Fruit fly (Drosophila melanogaster) whole organism, embryonic: ENCODE results near the gene Cpr76Bb.

ENCODE experiments used
- CG11093 ChIP-seq: fragments of 200-800 bp; sonication (Bioruptor generic); IDR thresholded peaks from 3 replicates; pipeline ENCODE4 v1.3.6; 2022; ENCODE audit warnings: missing biosample characterization, missing genetic modification characterization
- CG11456 ChIP-seq: fragments of 200-800 bp; sonication (Bioruptor generic); IDR thresholded peaks from 3 replicates; pipeline ENCODE4 v1.3.6; 2022; ENCODE audit warnings: missing biosample characterization, missing genetic modification characterization
- CG16779 ChIP-seq: fragments of 200-800 bp; sonication (Bioruptor generic); IDR thresholded peaks from 2 replicates; pipeline ENCODE4 v1.3.6; 2022; ENCODE audit warnings: missing biosample characterization, missing genetic modification characterization
- CG16813 ChIP-seq: fragments of 200-800 bp; sonication (Bioruptor generic); IDR thresholded peaks from 3 replicates; pipeline ENCODE4 v1.3.6; 2022; ENCODE audit warnings: missing biosample characterization, missing genetic modification characterization; ENCODE audit not compliant: partially characterized antibody
- CG17912 ChIP-seq: fragments of 200-800 bp; sonication (Bioruptor generic); optimal IDR thresholded peaks from 2 replicates; lab custom pipeline; 2018; ENCODE audit warnings: missing biosample characterization, mild to moderate bottlenecking, missing genetic modification characterization
- CG1832 ChIP-seq: fragments of 200-800 bp; sonication (Bioruptor generic); optimal IDR thresholded peaks from 2 replicates; lab custom pipeline; 2017; ENCODE audit warnings: missing biosample characterization, mild to moderate bottlenecking, missing genetic modification characterization, inconsistent platforms
- CG18764 ChIP-seq: fragments of 200-800 bp; sonication (Bioruptor generic); optimal IDR thresholded peaks from 3 replicates; lab custom pipeline; 2016; ENCODE audit warnings: missing biosample characterization, missing genetic modification characterization
- CG2875 ChIP-seq: fragments of 200-800 bp; sonication (Bioruptor generic); optimal IDR thresholded peaks from 2 replicates; lab custom pipeline; 2017; ENCODE audit warnings: missing biosample characterization, mild to moderate bottlenecking, missing genetic modification characterization, missing genetic modification reagents
- CG3407 ChIP-seq: fragments of 200-800 bp; sonication (Bioruptor generic); optimal IDR thresholded peaks from 2 replicates; lab custom pipeline; 2018; ENCODE audit warnings: missing biosample characterization, mild to moderate bottlenecking, missing genetic modification characterization
- CG3726 ChIP-seq: fragments of 200-800 bp; sonication (Bioruptor generic); IDR thresholded peaks from 3 replicates; pipeline ENCODE4, ENCODE4 v1.3.6; 2022; ENCODE audit warnings: missing biosample characterization, missing genetic modification characterization
- CG3995 ChIP-seq: fragments of 200-800 bp; sonication (Bioruptor generic); optimal IDR thresholded peaks from 3 replicates; lab custom pipeline; 2016; ENCODE audit warnings: missing biosample characterization, missing genetic modification characterization
- CG4404 ChIP-seq: fragments of 200-800 bp; sonication (Bioruptor generic); IDR thresholded peaks from 2 replicates; pipeline ENCODE4 v1.3.6; 2022; ENCODE audit warnings: missing biosample characterization, missing genetic modification characterization
- CG6765 ChIP-seq: fragments of 200-800 bp; sonication (Bioruptor generic); optimal IDR thresholded peaks from 3 replicates; lab custom pipeline; 2017; ENCODE audit warnings: missing biosample characterization, mild to moderate bottlenecking, missing genetic modification characterization
- CG8359 ChIP-seq: fragments of 200-800 bp; sonication (Bioruptor generic); optimal IDR thresholded peaks from 2 replicates; lab custom pipeline; 2017; ENCODE audit warnings: missing biosample characterization, mild to moderate bottlenecking, missing genetic modification characterization, borderline replicate concordance
- CG8944 ChIP-seq: fragments of 200-800 bp; sonication (Bioruptor generic); optimal IDR thresholded peaks from 3 replicates; lab custom pipeline; 2016; ENCODE audit warnings: missing biosample characterization, missing genetic modification characterization
- CG9609 ChIP-seq: fragments of 200-800 bp; sonication (Bioruptor generic); optimal IDR thresholded peaks from 3 replicates; lab custom pipeline; 2016; ENCODE audit warnings: missing biosample characterization, missing genetic modification characterization
- CG9932 ChIP-seq: fragments of 200-800 bp; sonication (Bioruptor generic); IDR thresholded peaks from 2 replicates; pipeline ENCODE4 v1.3.6; 2022; ENCODE audit warnings: missing biosample characterization, missing genetic modification characterization
- Deaf1 ChIP-seq: fragments of 200-800 bp; optimal IDR thresholded peaks from 3 replicates; lab custom pipeline; 2019; ENCODE audit warnings: missing biosample characterization, mild to moderate bottlenecking, missing genetic modification characterization, moderate library complexity
- Dref ChIP-seq: fragments of 200-800 bp; sonication (Bioruptor generic); IDR thresholded peaks from 2 replicates; pipeline ENCODE4 v1.3.6; 2022; ENCODE audit warnings: missing biosample characterization, missing genetic modification characterization
- HLH3B ChIP-seq: fragments of 200-800 bp; sonication (Bioruptor generic); IDR thresholded peaks from 2 replicates; pipeline ENCODE4 v1.3.6; 2022; ENCODE audit warnings: missing biosample characterization, missing genetic modification characterization
- Hr51 ChIP-seq, 2 experiments: fragments of 200-800 bp; sonication (Bioruptor generic); optimal IDR thresholded peaks; 2 replicates in 1 of 2; 3 replicates in 1 of 2; lab custom pipeline; 2016 to 2018; ENCODE audit warnings: missing biosample characterization in 2 of 2, missing genetic modification characterization in 2 of 2, mild to moderate bottlenecking in 1 of 2, moderate library complexity in 1 of 2
- Kr ChIP-seq: fragments of 200-800 bp; sonication (Bioruptor generic); optimal IDR thresholded peaks from 2 replicates; lab custom pipeline; 2017; ENCODE audit warnings: missing biosample characterization, mild to moderate bottlenecking, missing genetic modification characterization
- NK7.1 ChIP-seq: fragments of 200-800 bp; sonication (Bioruptor generic); optimal IDR thresholded peaks from 3 replicates; lab custom pipeline; 2016; ENCODE audit warnings: missing biosample characterization, missing genetic modification characterization
- NfI ChIP-seq: fragments of 200-800 bp; sonication (Bioruptor generic); optimal IDR thresholded peaks from 3 replicates; lab custom pipeline; 2018; ENCODE audit warnings: missing biosample characterization, mild to moderate bottlenecking, missing genetic modification characterization, moderate library complexity
- Optix ChIP-seq: fragments of 200-800 bp; sonication (Bioruptor generic); IDR thresholded peaks from 3 replicates; pipeline ENCODE4 v1.3.6; 2022; ENCODE audit warnings: missing biosample characterization, missing genetic modification characterization
- Vsx1 ChIP-seq: fragments of 200-800 bp; sonication (Bioruptor generic); optimal IDR thresholded peaks from 2 replicates; lab custom pipeline; 2017; ENCODE audit warnings: missing biosample characterization, mild to moderate bottlenecking, missing genetic modification characterization, missing genetic modification reagents
- bsh ChIP-seq, 2 experiments: fragments of 200-800 bp; sonication (Bioruptor generic); optimal IDR thresholded peaks; 2 replicates each; lab custom pipeline; 2017 to 2018; ENCODE audit warnings: mild to moderate bottlenecking in 2 of 2, missing biosample characterization in 2 of 2, missing genetic modification characterization in 2 of 2, moderate library complexity in 1 of 2
- dysf ChIP-seq: fragments of 200-800 bp; sonication (Bioruptor generic); IDR thresholded peaks from 3 replicates; pipeline ENCODE4 v1.3.6; 2022; ENCODE audit warnings: missing biosample characterization, missing genetic modification characterization
- gfzf ChIP-seq: fragments of 200-800 bp; sonication (Bioruptor generic); optimal IDR thresholded peaks from 2 replicates; lab custom pipeline; 2016; ENCODE audit warnings: missing biosample characterization, mild to moderate bottlenecking, missing genetic modification characterization, moderate library complexity
- ind ChIP-seq: fragments of 200-800 bp; sonication (Bioruptor generic); optimal IDR thresholded peaks from 3 replicates; lab custom pipeline; 2016; ENCODE audit warnings: missing biosample characterization, missing genetic modification characterization
- insv ChIP-seq, 2 experiments: fragments of 200-800 bp; sonication (Bioruptor generic); optimal IDR thresholded peaks; 3 replicates each; lab custom pipeline; 2016 to 2018; ENCODE audit warnings: missing biosample characterization in 2 of 2, missing genetic modification characterization in 2 of 2
- jigr1 ChIP-seq: fragments of 200-800 bp; sonication (Bioruptor generic); IDR thresholded peaks from 3 replicates; pipeline ENCODE4 v1.3.6; 2022; ENCODE audit warnings: missing biosample characterization, missing genetic modification characterization
- lbe ChIP-seq: fragments of 200-800 bp; sonication (Bioruptor generic); optimal IDR thresholded peaks from 2 replicates; lab custom pipeline; 2016; ENCODE audit warnings: missing biosample characterization, mild to moderate bottlenecking, missing genetic modification characterization
- luna ChIP-seq: fragments of 200-800 bp; sonication (Bioruptor generic); optimal IDR thresholded peaks from 2 replicates; lab custom pipeline; 2016; ENCODE audit warnings: missing biosample characterization, missing genetic modification characterization
- mirr ChIP-seq: fragments of 200-800 bp; sonication (Bioruptor generic); optimal IDR thresholded peaks from 3 replicates; lab custom pipeline; 2018; ENCODE audit warnings: missing biosample characterization, mild to moderate bottlenecking, missing genetic modification characterization
- p53 ChIP-seq: fragments of 200-800 bp; sonication (Bioruptor generic); optimal IDR thresholded peaks from 2 replicates; lab custom pipeline; 2016; ENCODE audit warnings: missing biosample characterization, missing genetic modification characterization
- pnt ChIP-seq: fragments of 200-800 bp; sonication (Bioruptor generic); optimal IDR thresholded peaks from 3 replicates; lab custom pipeline; 2016; ENCODE audit warnings: missing biosample characterization, missing genetic modification characterization
- pzg ChIP-seq: fragments of 200-800 bp; sonication (Bioruptor generic); optimal IDR thresholded peaks from 3 replicates; lab custom pipeline; 2018; ENCODE audit warnings: missing biosample characterization, mild to moderate bottlenecking, missing genetic modification characterization, moderate library complexity
- run ChIP-seq: fragments of 200-800 bp; sonication (Bioruptor generic); optimal IDR thresholded peaks from 3 replicates; lab custom pipeline; 2018; ENCODE audit warnings: missing biosample characterization, mild to moderate bottlenecking, missing genetic modification characterization
- sim ChIP-seq: fragments of 200-800 bp; sonication (Bioruptor generic); IDR thresholded peaks from 2 replicates; pipeline ENCODE4 v1.3.6; 2022; ENCODE audit warnings: missing biosample characterization, missing genetic modification characterization
- sisA ChIP-seq: fragments of 200-800 bp; sonication (Bioruptor generic); IDR thresholded peaks from 2 replicates; pipeline ENCODE4 v1.3.6; 2022; ENCODE audit warnings: missing biosample characterization, missing genetic modification characterization
- toy ChIP-seq: fragments of 200-800 bp; sonication (Bioruptor generic); IDR thresholded peaks from 2 replicates; pipeline ENCODE4 v1.3.6; 2022; ENCODE audit warnings: missing biosample characterization, missing genetic modification characterization

The Cpr76Bb gene

dm6 chr3L:19528547-19528946, 9.1 kb downstream of the Cpr76Bb start:
- TF ChIP-seq CG8359 (GFP tag; lab: Kevin White, UChicago) (peak; percentile 91), NK7.1 (GFP tag; lab: Kevin White, UChicago) (no peak), CG3726 (GFP tag; lab: Robert Waterston, UW) (no peak), CG11456 (no peak), mirr (no peak), gfzf (GFP tag; lab: Kevin White, UChicago) (no peak), CG9609 (no peak), NfI (GFP tag; lab: Kevin White, UChicago) (no peak), Optix (no peak), CG2875 (no peak), CG16779 (no peak), CG8944 (no peak), CG4404 (GFP tag; lab: Robert Waterston, UW) (0 out of 2 replicates have a peak, but pooled peaks have one; percentile 6), run (tag; lab: Kevin White, UChicago) (no peak), luna (GFP tag; lab: Kevin White, UChicago) (no peak), Dref (GFP tag; lab: Robert Waterston, UW) (no peak), Kr (GFP tag; lab: Kevin White, UChicago) (no peak)

dm6 chr3L:19532443-19532842, 13.0 kb downstream of the Cpr76Bb start, which contains the start of gene Cpr76Bd:
Cpr76Bd (plus strand) TSS chr3L:19532743.
- TF ChIP-seq p53 (GFP tag; lab: Kevin White, UChicago) (no peak), bsh (GFP tag; optimal IDR thresholded peaks at IDR 0.05; lab: Kevin White, UChicago) (no peak), CG16779 (0 out of 2 replicates have a peak, but pooled peaks have one; percentile 11), CG3995 (GFP tag; lab: Kevin White, UChicago) (no peak)

- TF ChIP-seq Hr51 (GFP tag; optimal IDR thresholded peaks at IDR 0.05; lab: Kevin White, UChicago) (no peak), jigr1 (GFP tag; lab: Robert Waterston, UW) (no peak), CG9932 (no peak), Vsx1 (GFP tag; lab: Kevin White, UChicago) (no peak), sim (GFP tag; lab: Robert Waterston, UW) (no peak), CG18764 (GFP tag; lab: Kevin White, UChicago) (no peak), toy (GFP tag; lab: Robert Waterston, UW) (no peak), CG11093 (GFP tag; lab: Robert Waterston, UW) (no peak)
These were observed 24.7 kb downstream of the Cpr76Bb start, which contains the start of the genes CG46434 and Dred for dm6 chr3L:19544105-19544504. CG46434 (minus strand) TSS chr3L:19544205. Dred (minus strand) TSS chr3L:19544205.

dm6 chr3L:19544810-19545209, 25.4 kb downstream of the Cpr76Bb start, which contains the start of the genes CG46435 and Rcd7:
CG46435 (plus strand) TSS chr3L:19545110.
Rcd7 (plus strand) TSS chr3L:19545110.
- TF ChIP-seq insv (GFP tag; optimal IDR thresholded peaks at IDR 0.05; lab: Kevin White, UChicago): no peak
- TF ChIP-seq CG6765: no peak
- TF ChIP-seq Deaf1: no peak
- no peak for TF ChIP-seq CG16813 (GFP tag; lab: Robert Waterston, UW)
- TF ChIP-seq lbe (GFP tag; lab: Kevin White, UChicago): no peak
- TF ChIP-seq CG8944: no peak
- no peak for TF ChIP-seq HLH3B (GFP tag; lab: Robert Waterston, UW)
- TF ChIP-seq sisA (GFP tag; lab: Robert Waterston, UW): no peak
- no peak for TF ChIP-seq pzg (GFP tag; lab: Kevin White, UChicago)
- no peak for TF ChIP-seq CG3995 (GFP tag; lab: Kevin White, UChicago)
- TF ChIP-seq CG3407 (GFP tag; lab: Kevin White, UChicago): no peak
- TF ChIP-seq pnt (GFP tag; lab: Kevin White, UChicago): no peak
- no peak for TF ChIP-seq dysf (GFP tag; lab: Robert Waterston, UW)
- no peak for TF ChIP-seq CG1832 (GFP tag; lab: Kevin White, UChicago)
- TF ChIP-seq CG17912: no peak
- TF ChIP-seq ind (GFP tag; lab: Kevin White, UChicago): no peak
- TF ChIP-seq, all 482 proteins: peak for 0
